Fruit fly (Drosophila melanogaster): ENCODE results near the gene CG14434.

CG14434 gene

DNA sequence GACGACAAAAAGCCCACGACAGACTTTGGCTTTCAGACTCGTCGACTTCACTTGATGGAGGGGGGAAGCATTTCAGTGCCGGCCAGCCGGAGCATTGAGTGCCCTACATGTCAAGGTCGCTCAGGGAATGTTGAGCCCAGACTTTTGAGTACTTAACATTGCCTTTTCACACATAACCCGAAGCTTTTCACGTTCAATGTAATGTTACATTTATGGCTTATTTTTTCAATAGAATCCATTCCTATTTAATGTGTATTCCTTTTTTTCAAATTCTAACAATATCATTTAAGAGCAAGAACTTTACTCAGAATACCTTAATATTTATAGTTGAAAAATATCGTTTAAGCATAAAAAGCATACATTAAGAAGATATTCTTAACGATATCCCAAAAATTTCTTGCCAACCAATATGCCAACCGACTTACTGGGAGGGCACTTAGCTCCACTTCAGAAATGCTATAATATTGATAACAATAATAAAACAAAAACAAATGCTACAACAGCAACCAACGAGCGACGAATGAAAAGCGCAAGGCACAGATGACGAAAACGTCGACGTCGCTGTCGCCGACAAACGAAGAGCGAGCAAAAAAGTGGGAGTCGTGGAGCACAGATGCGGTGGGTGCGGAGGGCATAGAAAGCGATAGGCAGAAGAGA, 7.1 kb downstream of the CG14434 start (continued):
- TF ChIP-seq CG6272 (GFP tag; IDR thresholded peaks at IDR 0.05): peak; percentile 61
- TF ChIP-seq grn (GFP tag; optimal IDR thresholded peaks at IDR 0.05): no peak
- TF ChIP-seq sens-2 (GFP tag; IDR thresholded peaks at IDR 0.05): no peak
- TF ChIP-seq vfl (GFP tag; optimal IDR thresholded peaks at IDR 0.05): no peak
- peak; percentile 64 for TF ChIP-seq ttk (GFP tag; IDR thresholded peaks at IDR 0.05)
- no peak for TF ChIP-seq CG33557 (GFP tag; optimal IDR thresholded peaks at IDR 0.05)
- peak; percentile 67 for TF ChIP-seq CG12744 (GFP tag; optimal IDR thresholded peaks at IDR 0.05)
- peak; percentile 66 for TF ChIP-seq CG12769 (tag; optimal IDR thresholded peaks at IDR 0.05)
- TF ChIP-seq CG12219 (GFP tag; optimal IDR thresholded peaks at IDR 0.05): peak; percentile 61
- TF ChIP-seq lmd (GFP tag; IDR thresholded peaks at IDR 0.05): peak; percentile 84
- peak; percentile 58 for TF ChIP-seq ase (GFP tag; IDR thresholded peaks at IDR 0.05)
- TF ChIP-seq CG32772 (GFP tag; IDR thresholded peaks at IDR 0.05): peak; percentile 67
- TF ChIP-seq cad (GFP tag; optimal IDR thresholded peaks at IDR 0.05): no peak
- TF ChIP-seq corto (GFP tag; optimal IDR thresholded peaks at IDR 0.05): peak; percentile 21
- peak; percentile 80 for TF ChIP-seq en (GFP tag; optimal IDR thresholded peaks at IDR 0.05)

dm6 chrX:6859245-6859644, 7.7 kb downstream of the CG14434 start:
- TF ChIP-seq gsb-n (tag; optimal IDR thresholded peaks at IDR 0.05) (no peak), cg (GFP tag; optimal IDR thresholded peaks at IDR 0.05) (peak; percentile 65), Dbx (GFP tag; IDR thresholded peaks at IDR 0.05) (no peak), Fer3 (tag; optimal IDR thresholded peaks at IDR 0.05) (no peak), aop (GFP tag; IDR thresholded peaks at IDR 0.05) (peak; percentile 14; the same call in 1 of the 2 replicates), Dp (GFP tag; optimal IDR thresholded peaks at IDR 0.05) (no peak)

- TF ChIP-seq CG15479 (GFP tag; optimal IDR thresholded peaks at IDR 0.05): peak; percentile 86
- peak; percentile 75 for TF ChIP-seq sens (GFP tag)
- peak; percentile 37 for TF ChIP-seq ash1 (GFP tag; optimal IDR thresholded peaks at IDR 0.05)
- TF ChIP-seq CG4820 (GFP tag; optimal IDR thresholded peaks at IDR 0.05): no peak
- no peak for TF ChIP-seq Fer2 (tag; optimal IDR thresholded peaks at IDR 0.05)
- no peak for TF ChIP-seq Ets65A (GFP tag)
- peak; percentile 51 for TF ChIP-seq cad (GFP tag; optimal IDR thresholded peaks at IDR 0.05)
- TF ChIP-seq pros (GFP tag; optimal IDR thresholded peaks at IDR 0.05): peak; percentile 34
- no peak for TF ChIP-seq E2f1 (GFP tag; IDR thresholded peaks at IDR 0.05)
- peak; percentile 12 for TF ChIP-seq CG34376 (GFP tag; optimal IDR thresholded peaks at IDR 0.05)
- TF ChIP-seq CG1603 (tag; optimal IDR thresholded peaks at IDR 0.05): peak; percentile 3
- no peak for TF ChIP-seq Med (GFP tag)
- peak; percentile 41 for TF ChIP-seq zen (tag; optimal IDR thresholded peaks at IDR 0.05)
- no peak for TF ChIP-seq CG2875 (GFP tag; optimal IDR thresholded peaks at IDR 0.05)
- TF ChIP-seq unpg (GFP tag; optimal IDR thresholded peaks at IDR 0.05): no peak
Measured at dm6 chrX:6857693-6858092, 9.3 kb downstream of the CG14434 start.

- no peak for TF ChIP-seq CG6272 (GFP tag; IDR thresholded peaks at IDR 0.05)
- peak; percentile 17 for TF ChIP-seq pros (GFP tag; optimal IDR thresholded peaks at IDR 0.05)
- TF ChIP-seq tll (GFP tag; optimal IDR thresholded peaks at IDR 0.05): peak in 1 of 2 experiments; percentile 74
- no peak for TF ChIP-seq nerfin-2 (GFP tag; IDR thresholded peaks at IDR 0.05; ENCODE audit: partially characterized antibody)
- peak; percentile 73 for TF ChIP-seq cg (GFP tag; optimal IDR thresholded peaks at IDR 0.05)
Measured at dm6 chrX:6857269-6857668, 9.7 kb downstream of the CG14434 start.
